Worm (Caenorhabditis elegans): ENCODE results near the gene C23H3.2.

DNA sequence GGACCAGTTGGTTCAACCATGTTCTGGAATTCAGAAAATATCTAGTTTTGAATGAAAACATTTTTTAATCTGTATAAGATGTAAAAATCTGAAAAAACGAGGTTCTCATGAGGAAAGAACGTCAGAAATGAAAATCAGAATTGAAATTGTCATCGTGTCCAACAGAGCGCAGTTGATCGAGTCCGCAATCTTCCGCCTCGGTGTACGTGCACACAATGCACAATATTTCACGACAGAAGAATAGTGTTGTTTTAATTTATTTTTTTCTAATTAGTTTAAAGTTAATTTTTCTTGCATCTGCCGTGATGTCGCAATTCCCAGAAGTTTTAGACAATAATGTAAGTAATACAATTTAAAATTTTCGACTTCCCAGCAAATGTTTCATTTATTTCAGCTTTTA lies 17.5 kb upstream of the C23H3.2 start, which contains the start of gene nfyc-1:
- TF ChIP-seq flt-1 (GFP tag; IDR thresholded peaks at IDR 0.05) (no peak), ama-1 (optimal IDR thresholded peaks at IDR 0.05) (no peak)
